Worm (Caenorhabditis elegans) whole organism, L1 larva: ENCODE data around the gene C09G9.5.

Experiments used
- aha-1 ChIP-seq: fragments of 150-350 bp; optimal IDR thresholded peaks from 2 replicates; lab custom pipeline; 2014; ENCODE audit warnings: missing biosample characterization, missing genetic modification characterization
- ama-1 ChIP-seq: fragments of 150-350 bp; optimal IDR thresholded peaks from 2 replicates; lab custom pipeline; 2014
- dsc-1 ChIP-seq: sonication (generic microtip); optimal IDR thresholded peaks from 2 replicates; lab custom pipeline; 2016; ENCODE audit warnings: mild to moderate bottlenecking, missing genetic modification characterization, missing compliant biosample characterization
- lin-35 ChIP-seq, 2 experiments: fragments of 150-350 bp; optimal IDR thresholded peaks; 2 replicates each; lab custom pipeline; 2014; ENCODE audit warnings: missing biosample characterization in 2 of 2, missing genetic modification characterization in 2 of 2, missing genetic modification reagents in 2 of 2
- mef-2 ChIP-seq: fragments of 150-350 bp; optimal IDR thresholded peaks from 2 replicates; lab custom pipeline; 2014; ENCODE audit warnings: missing biosample characterization, missing genetic modification characterization
- nhr-19 ChIP-seq: fragments of 200-800 bp; sonication (Bioruptor generic); conservative IDR thresholded peaks from 2 replicates; pipeline ENCODE4 v1.3.6; 2022; ENCODE audit warnings: missing genetic modification characterization, missing compliant biosample characterization
- nhr-237 ChIP-seq: fragments of 150-350 bp; optimal IDR thresholded peaks from 2 replicates; lab custom pipeline; 2014; ENCODE audit warnings: missing biosample characterization, missing genetic modification characterization
- nhr-28 ChIP-seq: fragments of 150-350 bp; optimal IDR thresholded peaks from 2 replicates; lab custom pipeline; 2014; ENCODE audit warnings: missing biosample characterization, missing genetic modification characterization
- nhr-84 ChIP-seq: sonication (generic microtip); optimal IDR thresholded peaks from 2 replicates; lab custom pipeline; 2017; ENCODE audit warnings: missing biosample characterization, missing genetic modification characterization
- skn-1 ChIP-seq: fragments of 150-350 bp; optimal IDR thresholded peaks from 2 replicates; lab custom pipeline; 2014; ENCODE audit warnings: missing biosample characterization, missing genetic modification characterization
- snpc-4 ChIP-seq: fragments of 150-350 bp; optimal IDR thresholded peaks from 2 replicates; lab custom pipeline; 2014; ENCODE audit warnings: missing biosample characterization, missing genetic modification characterization
- unc-62 ChIP-seq: fragments of 150-350 bp; optimal IDR thresholded peaks from 2 replicates; lab custom pipeline; 2014; ENCODE audit warnings: missing biosample characterization, missing genetic modification reagents, missing genetic modification characterization
- ztf-4 ChIP-seq: fragments of 150-350 bp; optimal IDR thresholded peaks from 2 replicates; lab custom pipeline; 2014; ENCODE audit warnings: missing biosample characterization, missing genetic modification characterization

- no peak for TF ChIP-seq snpc-4 (tag; lab: Kevin White, UChicago)
- TF ChIP-seq nhr-237, result no peak
- no peak for TF ChIP-seq nhr-28 (tag; lab: Kevin White, UChicago)
- TF ChIP-seq ama-1 (lab: Kevin White, UChicago), result no peak
- no peak for TF ChIP-seq lin-35 (GFP tag; optimal IDR thresholded peaks at IDR 0.05; lab: Kevin White, UChicago)
- no peak for TF ChIP-seq nhr-84 (tag; lab: Kevin White, UChicago)
- no peak for TF ChIP-seq dsc-1
- no peak for TF ChIP-seq mef-2
- TF ChIP-seq nhr-19 (GFP tag; lab: Robert Waterston, UW), result no peak
- TF ChIP-seq unc-62 (GFP tag; lab: Kevin White, UChicago), result no peak
- TF ChIP-seq ztf-4 (tag; lab: Kevin White, UChicago), result no peak
- TF ChIP-seq skn-1 (tag; lab: Kevin White, UChicago), result no peak
- no peak for TF ChIP-seq aha-1
These were observed 34.1 kb upstream of the C09G9.5 start, which contains the start of gene alp-1 for ce11 chrIV:8852194-8852593.
